Fruit fly (Drosophila melanogaster) whole organism, adult: ENCODE data around the gene CG6231.

Source experiments
- CG12768 ChIP-seq: fragments of 200-800 bp; sonication (Bioruptor generic); optimal IDR thresholded peaks from 2 replicates; lab custom pipeline; 2017; ENCODE audit warnings: missing biosample characterization, missing genetic modification characterization, mild to moderate bottlenecking, moderate library complexity, missing genetic modification reagents
- CG14711 ChIP-seq: fragments of 200-800 bp; sonication (Bioruptor generic); optimal IDR thresholded peaks from 2 replicates; lab custom pipeline; 2018; ENCODE audit warnings: missing biosample characterization, mild to moderate bottlenecking, missing genetic modification characterization, moderate library complexity
- CG5204 ChIP-seq: fragments of 200-800 bp; sonication (Bioruptor generic); optimal IDR thresholded peaks from 2 replicates; lab custom pipeline; 2016; ENCODE audit warnings: missing biosample characterization, missing genetic modification characterization
- CG7101 ChIP-seq: fragments of 200-800 bp; sonication (Bioruptor generic); optimal IDR thresholded peaks from 2 replicates; lab custom pipeline; 2018; ENCODE audit warnings: missing biosample characterization, mild to moderate bottlenecking, missing genetic modification characterization, moderate library complexity
- Crg-1 ChIP-seq: fragments of 200-800 bp; sonication (Bioruptor generic); optimal IDR thresholded peaks from 2 replicates; lab custom pipeline; 2016; ENCODE audit warnings: missing biosample characterization, missing genetic modification characterization
- Hr96 ChIP-seq: fragments of 200-800 bp; sonication (Bioruptor generic); optimal IDR thresholded peaks from 2 replicates; lab custom pipeline; 2016; ENCODE audit warnings: missing biosample characterization, missing genetic modification characterization
- Mnt ChIP-seq: fragments of 200-800 bp; sonication (Bioruptor generic); optimal IDR thresholded peaks from 2 replicates; lab custom pipeline; 2016; ENCODE audit warnings: missing biosample characterization, mild to moderate bottlenecking, missing genetic modification characterization
- kay ChIP-seq: fragments of 200-800 bp; sonication (Bioruptor generic); peaks from one replicate; lab custom pipeline; 2016; ENCODE audit warnings: missing biosample characterization, missing genetic modification characterization, borderline replicate concordance
- ovo ChIP-seq: fragments of 200-800 bp; sonication (Bioruptor generic); optimal IDR thresholded peaks from 2 replicates; lab custom pipeline; 2016; ENCODE audit warnings: missing biosample characterization, missing genetic modification characterization
- toe ChIP-seq: fragments of 200-800 bp; sonication (Bioruptor generic); optimal IDR thresholded peaks from 2 replicates; lab custom pipeline; 2016; ENCODE audit warnings: missing biosample characterization, missing genetic modification characterization

DNA sequence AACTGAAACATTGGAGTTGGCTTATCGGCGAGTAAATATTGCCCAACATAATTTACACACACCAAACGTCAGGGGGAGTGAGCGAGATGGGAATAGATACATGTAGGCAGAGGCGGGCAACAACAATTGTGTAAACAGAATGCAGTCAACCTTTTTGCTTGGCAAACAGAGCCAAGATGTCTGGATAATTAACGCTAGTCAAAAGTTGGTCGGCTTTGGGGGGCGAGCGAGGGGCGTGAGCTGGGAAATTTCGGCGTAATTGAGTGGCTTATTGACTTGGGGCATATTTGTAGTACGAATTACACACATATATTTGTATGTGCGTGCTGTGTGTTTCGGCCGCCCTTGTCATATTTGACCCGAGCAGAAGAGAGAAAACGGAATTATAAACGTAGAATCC is 47.7 kb downstream of the CG6231 start:
- TF ChIP-seq Mnt (GFP tag; lab: Kevin White, UChicago) (no peak), Crg-1 (GFP tag; lab: Kevin White, UChicago) (no peak), ovo (no peak), CG5204 (no peak), CG12768 (GFP tag; lab: Kevin White, UChicago) (no peak), CG7101 (tag; lab: Kevin White, UChicago) (no peak), Hr96 (no peak), kay (no peak), toe (GFP tag; lab: Kevin White, UChicago) (no peak), CG14711 (tag; lab: Kevin White, UChicago) (no peak)
